Worm (Caenorhabditis elegans) whole organism, early embryonic: ENCODE results near the gene ifet-1.
A peak's percentile ranks its signal among the peaks of the same experiment; 100 is the strongest.

Source experiments
- B0310.2 ChIP-seq: sonication (generic microtip); optimal IDR thresholded peaks from 2 replicates; lab custom pipeline; 2016; ENCODE audit warnings: mild to moderate bottlenecking, missing genetic modification characterization, missing compliant biosample characterization
- F13C5.2 ChIP-seq: sonication (generic microtip); optimal IDR thresholded peaks from 2 replicates; lab custom pipeline; 2017; ENCODE audit warnings: mild to moderate bottlenecking, missing genetic modification characterization, inconsistent platforms, missing compliant biosample characterization
- aly-1 ChIP-seq: sonication (generic microtip); optimal IDR thresholded peaks from 2 replicates; lab custom pipeline; 2016; ENCODE audit warnings: missing genetic modification characterization, missing compliant biosample characterization
- ama-1 ChIP-seq: fragments of 150-350 bp; optimal IDR thresholded peaks from 2 replicates; lab custom pipeline; 2014
- ceh-13 ChIP-seq: fragments of 200-800 bp; sonication (Bioruptor generic); optimal IDR thresholded peaks from 2 replicates; lab custom pipeline; 2018; ENCODE audit warnings: mild to moderate bottlenecking, missing genetic modification characterization, missing compliant biosample characterization
- ceh-36 ChIP-seq: sonication (generic microtip); optimal IDR thresholded peaks from 2 replicates; lab custom pipeline; 2016; ENCODE audit warnings: missing genetic modification characterization, inconsistent platforms, missing compliant biosample characterization
- ets-7 ChIP-seq: sonication (generic microtip); optimal IDR thresholded peaks from 2 replicates; lab custom pipeline; 2016; ENCODE audit warnings: missing genotype, missing genetic modification characterization, missing compliant biosample characterization
- flt-1 ChIP-seq: fragments of 200-800 bp; sonication (Bioruptor generic); IDR thresholded peaks from 2 replicates; pipeline ENCODE4 v1.3.6; 2022; ENCODE audit warnings: missing genetic modification characterization, missing compliant biosample characterization
- hmbx-1 ChIP-seq: sonication (generic microtip); optimal IDR thresholded peaks from 2 replicates; lab custom pipeline; 2016; ENCODE audit warnings: mild to moderate bottlenecking, missing genetic modification characterization, missing compliant biosample characterization
- hmg-4 ChIP-seq: fragments of 200-800 bp; sonication (Bioruptor generic); optimal IDR thresholded peaks from 2 replicates; lab custom pipeline; 2018; ENCODE audit warnings: mild to moderate bottlenecking, missing genetic modification characterization, missing compliant biosample characterization
- hnd-1 ChIP-seq: sonication (generic microtip); optimal IDR thresholded peaks from 2 replicates; lab custom pipeline; 2016; ENCODE audit warnings: missing genetic modification characterization, missing compliant biosample characterization
- pes-1 ChIP-seq: fragments of 200-800 bp; sonication (Bioruptor generic); IDR thresholded peaks from 2 replicates; pipeline ENCODE4 v1.3.6; 2022; ENCODE audit warnings: missing genetic modification reagents, missing genetic modification characterization, missing compliant biosample characterization
- scrt-1 ChIP-seq: fragments of 200-800 bp; sonication (Bioruptor generic); IDR thresholded peaks from 2 replicates; pipeline ENCODE4 v1.3.6; 2022; ENCODE audit warnings: missing genetic modification characterization, missing compliant biosample characterization
- sea-1 ChIP-seq: fragments of 200-800 bp; sonication (Bioruptor generic); conservative IDR thresholded peaks from 2 replicates; pipeline ENCODE4 v1.3.6; 2022; ENCODE audit warnings: missing genetic modification characterization, missing compliant biosample characterization
- tbx-11 ChIP-seq: fragments of 200-800 bp; sonication (Bioruptor generic); IDR thresholded peaks from 2 replicates; pipeline ENCODE4 v1.3.6; 2022; ENCODE audit warnings: missing genetic modification characterization, missing compliant biosample characterization
- tbx-37 ChIP-seq: fragments of 200-800 bp; sonication (Bioruptor generic); conservative IDR thresholded peaks from 2 replicates; pipeline ENCODE4 v1.3.6; 2022; ENCODE audit warnings: missing genetic modification reagents, missing genetic modification characterization, missing compliant biosample characterization
- tra-4 ChIP-seq: sonication (generic microtip); optimal IDR thresholded peaks from 2 replicates; lab custom pipeline; 2017; ENCODE audit warnings: missing genetic modification characterization, missing compliant biosample characterization

The ifet-1 gene

DNA sequence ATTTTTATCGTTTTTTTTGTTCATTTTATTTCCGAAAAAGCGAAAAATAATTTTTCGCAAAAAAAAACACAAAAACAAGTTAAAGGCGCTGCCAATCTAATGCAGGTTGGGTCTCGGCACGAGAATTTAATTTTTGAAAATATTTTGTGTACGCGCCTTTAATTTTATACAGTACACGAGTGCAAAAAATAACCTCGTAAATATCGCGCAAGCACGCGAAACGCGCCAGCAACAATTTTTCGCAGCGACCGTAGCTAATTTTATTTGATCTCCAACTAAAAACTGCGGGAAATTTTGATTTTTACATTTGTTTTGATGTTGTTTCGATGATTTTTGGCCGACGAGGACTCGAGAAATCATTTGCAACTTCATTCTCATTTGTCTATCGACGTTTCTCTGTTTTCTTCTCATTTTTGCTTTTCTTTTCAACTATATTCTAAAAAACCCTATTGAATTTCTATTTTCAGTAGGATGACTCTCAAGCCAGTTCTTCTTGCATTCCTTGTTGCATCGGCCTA lies 14.0 kb upstream of the ifet-1 start, which contains the start of gene cpg-1:
Gene cpg-1 (plus strand): TSS at position 468 of the 518 bp plus-strand sequence.
- TF ChIP-seq F13C5.2 (tag; lab: Kevin White, UChicago) (no peak), tbx-37 (GFP tag; lab: Robert Waterston, UW) (no peak), scrt-1 (GFP tag; lab: Robert Waterston, UW) (no peak), hnd-1 (tag; lab: Kevin White, UChicago) (no peak), hmbx-1 (tag; lab: Kevin White, UChicago) (no peak), aly-1 (tag; lab: Kevin White, UChicago) (no peak), ets-7 (tag; lab: Kevin White, UChicago) (no peak), B0310.2 (tag; lab: Kevin White, UChicago) (no peak), ceh-13 (GFP tag; lab: Kevin White, UChicago) (no peak), tbx-11 (GFP tag; lab: Robert Waterston, UW) (no peak), tra-4 (tag; lab: Kevin White, UChicago) (no peak), ceh-36 (no peak)

DNA sequence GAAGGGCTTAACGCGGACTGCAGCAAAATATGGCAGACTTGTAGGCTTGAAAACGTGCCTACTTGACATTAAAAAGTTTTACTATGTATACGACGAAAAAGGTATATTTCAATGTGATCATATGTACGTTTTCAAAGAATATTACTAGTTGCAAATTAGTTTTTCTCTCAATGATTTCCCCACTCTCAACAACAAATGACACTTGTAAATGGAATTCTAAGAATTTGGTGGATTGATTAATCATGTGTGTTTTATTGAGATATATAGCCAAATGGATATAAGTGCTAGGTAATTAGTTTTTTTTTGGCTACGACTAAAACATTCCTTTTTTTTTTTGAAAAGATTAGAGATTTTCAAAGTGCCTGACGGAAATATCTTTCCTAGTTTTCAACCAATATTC lies 12.3 kb upstream of the ifet-1 start:
- TF ChIP-seq hmg-4 (no peak), aly-1 (tag; lab: Kevin White, UChicago) (no peak), tbx-37 (GFP tag; lab: Robert Waterston, UW) (no peak), sea-1 (GFP tag; lab: Robert Waterston, UW) (no peak), ama-1 (no peak), scrt-1 (GFP tag; lab: Robert Waterston, UW) (no peak), ets-7 (tag; lab: Kevin White, UChicago) (no peak)

DNA sequence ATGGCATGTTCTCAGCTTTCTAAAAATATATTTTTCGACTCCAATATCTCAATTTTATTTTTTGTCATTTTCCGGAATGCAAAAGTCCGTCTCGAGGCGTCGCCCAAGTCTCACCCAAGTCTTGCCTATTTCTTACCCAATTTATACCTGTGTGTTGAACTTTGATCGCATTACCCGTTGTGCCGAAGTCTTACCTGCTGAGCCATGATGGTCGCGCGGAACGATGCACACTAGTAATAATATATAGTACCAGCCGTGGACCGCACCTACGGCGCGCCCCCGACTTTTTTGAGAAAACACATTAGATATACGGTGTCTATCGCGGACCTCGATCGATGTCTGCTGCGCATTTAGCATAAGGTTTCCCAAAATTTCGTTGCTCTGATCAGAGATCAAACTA lies 9.4 kb upstream of the ifet-1 start:
- TF ChIP-seq pes-1 (GFP tag; lab: Robert Waterston, UW) = peak; percentile 65; the same call in 1 of the 2 replicates

ce11 chrIII:4482986-4483385 lies 8.0 kb upstream of the ifet-1 start:
- no peak for TF ChIP-seq hmg-4
- no peak for TF ChIP-seq ceh-13 (GFP tag; lab: Kevin White, UChicago)
- TF ChIP-seq tbx-37 (GFP tag; lab: Robert Waterston, UW) = no peak
- TF ChIP-seq flt-1 = no peak
- no peak for TF ChIP-seq B0310.2 (tag; lab: Kevin White, UChicago)
- TF ChIP-seq ceh-36 = no peak
- no peak for TF ChIP-seq pes-1 (GFP tag; lab: Robert Waterston, UW)
- no peak for TF ChIP-seq ama-1
- no peak for TF ChIP-seq hmbx-1 (tag; lab: Kevin White, UChicago)
- TF ChIP-seq tra-4 (tag; lab: Kevin White, UChicago) = no peak
- no peak for TF ChIP-seq tbx-11 (GFP tag; lab: Robert Waterston, UW)
- no peak for TF ChIP-seq sea-1 (GFP tag; lab: Robert Waterston, UW)
- no peak for TF ChIP-seq scrt-1 (GFP tag; lab: Robert Waterston, UW)
- TF ChIP-seq hnd-1 (tag; lab: Kevin White, UChicago) = no peak
- no peak for TF ChIP-seq F13C5.2 (tag; lab: Kevin White, UChicago)
- no peak for TF ChIP-seq ets-7 (tag; lab: Kevin White, UChicago)
- no peak for TF ChIP-seq aly-1 (tag; lab: Kevin White, UChicago)

DNA sequence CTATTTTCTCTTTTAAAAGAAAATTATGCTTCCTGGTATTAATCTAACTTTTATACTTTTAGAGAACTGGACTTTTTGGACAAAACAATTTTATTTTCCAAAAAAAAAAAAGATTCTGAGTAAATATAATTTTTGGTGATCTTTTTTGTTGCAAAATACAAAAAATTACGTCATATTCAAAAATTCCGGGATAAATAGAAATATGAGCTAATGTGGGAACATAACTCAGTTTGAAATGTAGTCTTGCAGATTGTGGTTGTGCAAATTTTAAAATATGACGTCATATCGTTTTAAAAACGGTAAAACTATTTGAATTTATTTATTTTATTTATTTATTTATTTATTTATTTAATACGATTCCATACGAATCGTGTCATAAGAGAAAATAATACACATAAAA lies 6.8 kb upstream of the ifet-1 start:
- TF ChIP-seq ceh-13 (GFP tag; lab: Kevin White, UChicago) (no peak), F13C5.2 (tag; lab: Kevin White, UChicago) (no peak), hnd-1 (tag; lab: Kevin White, UChicago) (no peak), pes-1 (GFP tag; lab: Robert Waterston, UW) (no peak), hmg-4 (no peak)

ce11 chrIII:4477472-4477871 lies 2.5 kb upstream of the ifet-1 start, which contains the start of gene ins-17:
Gene ins-17 (minus strand): TSS chrIII:4477572.
- TF ChIP-seq pes-1 (GFP tag; lab: Robert Waterston, UW) (no peak), hmbx-1 (tag; lab: Kevin White, UChicago) (no peak), flt-1 (no peak), tbx-11 (GFP tag; lab: Robert Waterston, UW) (no peak)

DNA sequence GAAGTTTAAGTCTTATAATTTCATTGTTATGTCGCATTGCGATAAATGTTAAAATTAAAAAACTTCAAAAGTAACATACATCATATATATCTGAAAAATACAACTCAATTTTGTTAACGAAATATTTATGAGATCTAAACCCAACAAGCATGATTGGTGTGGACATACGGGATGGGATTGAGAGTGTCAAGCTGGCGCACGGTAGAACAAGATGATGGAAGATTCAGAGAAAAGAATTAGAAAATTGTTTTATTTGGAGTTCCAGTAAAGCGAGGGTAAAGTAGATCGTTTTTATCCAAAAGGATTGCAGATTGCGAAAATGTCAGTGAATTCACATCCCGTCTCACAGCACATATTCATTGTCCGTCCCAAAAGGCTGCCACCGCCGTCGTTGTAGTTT lies 1.9 kb upstream of the ifet-1 start:
- no peak for TF ChIP-seq sea-1 (GFP tag; lab: Robert Waterston, UW)
- TF ChIP-seq scrt-1 (GFP tag; lab: Robert Waterston, UW) = no peak
- TF ChIP-seq tbx-37 (GFP tag; lab: Robert Waterston, UW) = no peak
- no peak for TF ChIP-seq ama-1
- no peak for TF ChIP-seq B0310.2 (tag; lab: Kevin White, UChicago)
- no peak for TF ChIP-seq hnd-1 (tag; lab: Kevin White, UChicago)
- no peak for TF ChIP-seq tbx-11 (GFP tag; lab: Robert Waterston, UW)
- no peak for TF ChIP-seq ceh-36
- no peak for TF ChIP-seq F13C5.2 (tag; lab: Kevin White, UChicago)
- no peak for TF ChIP-seq hmbx-1 (tag; lab: Kevin White, UChicago)
- no peak for TF ChIP-seq aly-1 (tag; lab: Kevin White, UChicago)
- no peak for TF ChIP-seq pes-1 (GFP tag; lab: Robert Waterston, UW)
- TF ChIP-seq flt-1 = no peak
- no peak for TF ChIP-seq ets-7 (tag; lab: Kevin White, UChicago)
- no peak for TF ChIP-seq ceh-13 (GFP tag; lab: Kevin White, UChicago)

DNA sequence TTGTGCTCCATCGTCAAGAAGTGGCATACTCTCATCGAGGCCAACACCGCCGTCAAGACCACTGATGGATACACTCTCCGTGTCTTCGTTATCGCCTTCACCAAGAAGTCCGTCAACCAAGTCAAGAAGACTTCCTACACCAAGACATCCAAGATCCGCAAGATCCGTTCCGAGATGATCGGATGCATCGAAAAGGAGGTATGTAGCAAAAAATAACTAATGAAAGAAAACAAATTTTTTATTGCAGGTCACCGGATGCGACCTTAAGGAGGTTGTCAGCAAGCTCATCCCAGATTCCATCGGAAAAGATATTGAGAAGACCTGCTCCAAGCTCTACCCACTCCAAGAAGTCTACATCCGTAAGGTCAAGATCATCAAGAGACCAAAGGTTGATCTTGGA lies 1.4 kb upstream of the ifet-1 start:
- no peak for TF ChIP-seq F13C5.2 (tag; lab: Kevin White, UChicago)
- no peak for TF ChIP-seq sea-1 (GFP tag; lab: Robert Waterston, UW)
- no peak for TF ChIP-seq flt-1
- TF ChIP-seq tbx-11 (GFP tag; lab: Robert Waterston, UW) = no peak
- TF ChIP-seq ama-1 = no peak
- TF ChIP-seq ets-7 (tag; lab: Kevin White, UChicago) = no peak
- TF ChIP-seq B0310.2 (tag; lab: Kevin White, UChicago) = no peak
- TF ChIP-seq ceh-13 (GFP tag; lab: Kevin White, UChicago) = no peak
- no peak for TF ChIP-seq pes-1 (GFP tag; lab: Robert Waterston, UW)
- no peak for TF ChIP-seq hmbx-1 (tag; lab: Kevin White, UChicago)
- TF ChIP-seq aly-1 (tag; lab: Kevin White, UChicago) = no peak
- no peak for TF ChIP-seq ceh-36
- TF ChIP-seq hmg-4 = no peak
- no peak for TF ChIP-seq tra-4 (tag; lab: Kevin White, UChicago)
- TF ChIP-seq tbx-37 (GFP tag; lab: Robert Waterston, UW) = no peak
- TF ChIP-seq scrt-1 (GFP tag; lab: Robert Waterston, UW) = no peak
- no peak for TF ChIP-seq hnd-1 (tag; lab: Kevin White, UChicago)
